Fruit fly (Drosophila melanogaster) whole organism, prepupa: ENCODE measurements around the gene CG7556.

Experiments used
- CG10631 ChIP-seq: fragments of 200-800 bp; sonication (Bioruptor generic); optimal IDR thresholded peaks from 2 replicates; lab custom pipeline; 2016; ENCODE audit warnings: missing biosample characterization, missing genetic modification characterization
- CG10669 ChIP-seq: fragments of 200-800 bp; sonication (Bioruptor generic); optimal IDR thresholded peaks from 3 replicates; lab custom pipeline; 2018; ENCODE audit warnings: missing biosample characterization, mild to moderate bottlenecking, missing genetic modification characterization, moderate library complexity
- CG11902 ChIP-seq: fragments of 200-800 bp; sonication (Bioruptor generic); optimal IDR thresholded peaks from 3 replicates; lab custom pipeline; 2016; ENCODE audit warnings: missing biosample characterization, missing genetic modification characterization
- CG15336 ChIP-seq: fragments of 200-800 bp; sonication (Bioruptor generic); IDR thresholded peaks from 2 replicates; pipeline ENCODE4 v1.3.6; 2022; ENCODE audit warnings: missing biosample characterization, missing genetic modification characterization
- CG1621 ChIP-seq: fragments of 200-800 bp; sonication (Bioruptor generic); optimal IDR thresholded peaks from 3 replicates; lab custom pipeline; 2018; ENCODE audit warnings: missing biosample characterization, mild to moderate bottlenecking, missing genetic modification characterization
- CG16779 ChIP-seq: fragments of 200-800 bp; sonication (Bioruptor generic); optimal IDR thresholded peaks from 3 replicates; lab custom pipeline; 2017; ENCODE audit warnings: missing biosample characterization, mild to moderate bottlenecking, missing genetic modification characterization
- CG31627 ChIP-seq: fragments of 200-800 bp; sonication (Bioruptor generic); optimal IDR thresholded peaks from 3 replicates; lab custom pipeline; 2016; ENCODE audit warnings: missing biosample characterization, missing genetic modification characterization
- CG32006 ChIP-seq: fragments of 200-800 bp; sonication (Bioruptor generic); optimal IDR thresholded peaks from 3 replicates; lab custom pipeline; 2017; ENCODE audit warnings: missing biosample characterization, mild to moderate bottlenecking, missing genetic modification characterization
- CG34406 ChIP-seq: fragments of 200-800 bp; sonication (Bioruptor generic); optimal IDR thresholded peaks from 3 replicates; lab custom pipeline; 2016; ENCODE audit warnings: missing biosample characterization, missing genetic modification characterization
- CG3919 ChIP-seq: fragments of 200-800 bp; sonication (Bioruptor generic); optimal IDR thresholded peaks from 3 replicates; lab custom pipeline; 2016; ENCODE audit warnings: missing biosample characterization, missing genetic modification characterization
- CG4318 ChIP-seq: fragments of 200-800 bp; sonication (Bioruptor generic); optimal IDR thresholded peaks from 3 replicates; lab custom pipeline; 2017; ENCODE audit warnings: missing biosample characterization, mild to moderate bottlenecking, missing genetic modification characterization
- CG6163 ChIP-seq: fragments of 200-800 bp; sonication (Bioruptor generic); IDR thresholded peaks from 3 replicates; pipeline ENCODE4 v1.3.6; 2022; ENCODE audit warnings: missing biosample characterization, missing genetic modification characterization
- CG6276 ChIP-seq: fragments of 200-800 bp; sonication (Bioruptor generic); optimal IDR thresholded peaks from 2 replicates; lab custom pipeline; 2017; ENCODE audit warnings: missing biosample characterization, mild to moderate bottlenecking, missing genetic modification characterization
- CG6792 ChIP-seq: fragments of 200-800 bp; sonication (Bioruptor generic); optimal IDR thresholded peaks from 3 replicates; lab custom pipeline; 2016; ENCODE audit warnings: missing biosample characterization, missing genetic modification characterization
- CG6854 ChIP-seq: fragments of 200-800 bp; sonication (Bioruptor generic); optimal IDR thresholded peaks from 2 replicates; lab custom pipeline; 2017; ENCODE audit warnings: missing biosample characterization, mild to moderate bottlenecking, missing genetic modification characterization
- CG8119 ChIP-seq: fragments of 200-800 bp; sonication (Bioruptor generic); IDR thresholded peaks from 3 replicates; pipeline ENCODE4 v1.3.6; 2022; ENCODE audit warnings: missing biosample characterization, missing genetic modification characterization
- CG8319 ChIP-seq: fragments of 200-800 bp; sonication (Bioruptor generic); optimal IDR thresholded peaks from 3 replicates; lab custom pipeline; 2016; ENCODE audit warnings: missing biosample characterization, missing genetic modification characterization
- CG8632 ChIP-seq: fragments of 200-800 bp; sonication (Bioruptor generic); optimal IDR thresholded peaks from 3 replicates; lab custom pipeline; 2016; ENCODE audit warnings: missing biosample characterization, missing genetic modification characterization
- CG9139 ChIP-seq: fragments of 200-800 bp; sonication (Bioruptor generic); optimal IDR thresholded peaks from 3 replicates; lab custom pipeline; 2017; ENCODE audit warnings: missing biosample characterization, mild to moderate bottlenecking, missing genetic modification characterization
- Eip75B ChIP-seq: fragments of 200-800 bp; sonication (Bioruptor generic); optimal IDR thresholded peaks from 3 replicates; lab custom pipeline; 2016; ENCODE audit warnings: missing biosample characterization, missing genetic modification characterization
- Eip78C ChIP-seq: fragments of 200-800 bp; sonication (Bioruptor generic); peaks from one replicate; lab custom pipeline; 2016; ENCODE audit warnings: missing biosample characterization, missing genetic modification characterization
- Ets21C ChIP-seq: fragments of 200-800 bp; sonication (Bioruptor generic); optimal IDR thresholded peaks from 3 replicates; lab custom pipeline; 2016; ENCODE audit warnings: missing biosample characterization, missing genetic modification characterization
- Hr38 ChIP-seq: sonication (Bioruptor generic); optimal IDR thresholded peaks from 2 replicates; lab custom pipeline; 2016; ENCODE audit warnings: missing biosample characterization, missing genetic modification characterization
- Hr39 ChIP-seq: fragments of 200-800 bp; sonication (Bioruptor generic); optimal IDR thresholded peaks from 2 replicates; lab custom pipeline; 2016; ENCODE audit warnings: missing biosample characterization, missing genetic modification characterization
- Hr4 ChIP-seq: fragments of 200-800 bp; sonication (Bioruptor generic); optimal IDR thresholded peaks from 3 replicates; lab custom pipeline; 2016; ENCODE audit warnings: missing biosample characterization, missing genetic modification characterization
- Lpt ChIP-seq: fragments of 200-800 bp; sonication (Bioruptor generic); optimal IDR thresholded peaks from 3 replicates; lab custom pipeline; 2016; ENCODE audit warnings: missing biosample characterization, missing genetic modification characterization
- OdsH ChIP-seq: fragments of 200-800 bp; sonication (Bioruptor generic); optimal IDR thresholded peaks from 3 replicates; lab custom pipeline; 2016; ENCODE audit warnings: missing biosample characterization, missing genetic modification characterization
- Sox102F ChIP-seq: fragments of 200-800 bp; sonication (Bioruptor generic); optimal IDR thresholded peaks from 2 replicates; lab custom pipeline; 2016; ENCODE audit warnings: missing biosample characterization, mild to moderate bottlenecking, missing genetic modification characterization
- Sox14 ChIP-seq: fragments of 200-800 bp; sonication (Bioruptor generic); optimal IDR thresholded peaks from 3 replicates; lab custom pipeline; 2016; ENCODE audit warnings: missing biosample characterization, missing genetic modification characterization
- Sox15 ChIP-seq: fragments of 200-800 bp; sonication (Bioruptor generic); optimal IDR thresholded peaks from 3 replicates; lab custom pipeline; 2016; ENCODE audit warnings: missing biosample characterization, missing genetic modification characterization
- achi ChIP-seq: fragments of 200-800 bp; sonication (Bioruptor generic); optimal IDR thresholded peaks from 3 replicates; lab custom pipeline; 2016; ENCODE audit warnings: missing biosample characterization, missing genetic modification characterization
- acj6 ChIP-seq: fragments of 200-800 bp; sonication (Bioruptor generic); optimal IDR thresholded peaks from 3 replicates; lab custom pipeline; 2016; ENCODE audit warnings: missing biosample characterization, missing genetic modification characterization
- cyc ChIP-seq: fragments of 200-800 bp; sonication (Bioruptor generic); optimal IDR thresholded peaks from 3 replicates; lab custom pipeline; 2016; ENCODE audit warnings: missing biosample characterization, missing genetic modification characterization
- dac ChIP-seq: fragments of 200-800 bp; sonication (Bioruptor generic); optimal IDR thresholded peaks from 2 replicates; lab custom pipeline; 2017; ENCODE audit warnings: missing biosample characterization, mild to moderate bottlenecking, missing genetic modification characterization
- dsx ChIP-seq: fragments of 200-800 bp; optimal IDR thresholded peaks from 3 replicates; lab custom pipeline; 2019; ENCODE audit warnings: missing biosample characterization, mild to moderate bottlenecking, missing genetic modification characterization, moderate library complexity; ENCODE audit not compliant: poor library complexity, severe bottlenecking
- eg ChIP-seq: fragments of 200-800 bp; sonication (Bioruptor generic); IDR thresholded peaks from 3 replicates; pipeline ENCODE4 v1.3.6; 2022; ENCODE audit warnings: missing biosample characterization, missing genetic modification characterization
- esn ChIP-seq: fragments of 200-800 bp; sonication (Bioruptor generic); optimal IDR thresholded peaks from 2 replicates; lab custom pipeline; 2016; ENCODE audit warnings: missing biosample characterization, mild to moderate bottlenecking, missing genetic modification characterization, moderate library complexity
- fd59A ChIP-seq: fragments of 200-800 bp; sonication (Bioruptor generic); optimal IDR thresholded peaks from 2 replicates; lab custom pipeline; 2017; ENCODE audit warnings: missing biosample characterization, mild to moderate bottlenecking, missing genetic modification characterization, missing genetic modification reagents
- fd85E ChIP-seq: fragments of 200-800 bp; sonication (Bioruptor generic); optimal IDR thresholded peaks from 3 replicates; lab custom pipeline; 2016; ENCODE audit warnings: missing biosample characterization, missing genetic modification characterization
- fkh ChIP-seq: fragments of 200-800 bp; sonication (Bioruptor generic); optimal IDR thresholded peaks from 3 replicates; lab custom pipeline; 2017; ENCODE audit warnings: missing biosample characterization, mild to moderate bottlenecking, missing genetic modification characterization, moderate library complexity
- lz ChIP-seq: fragments of 200-800 bp; sonication (Bioruptor generic); optimal IDR thresholded peaks from 3 replicates; lab custom pipeline; 2016; ENCODE audit warnings: missing biosample characterization, missing genetic modification characterization
- net ChIP-seq: fragments of 200-800 bp; sonication (Bioruptor generic); optimal IDR thresholded peaks from 3 replicates; lab custom pipeline; 2016; ENCODE audit warnings: missing biosample characterization, missing genetic modification characterization
- salr ChIP-seq, 2 experiments: fragments of 200-800 bp; sonication (Bioruptor generic); optimal IDR thresholded peaks; 3 replicates each; lab custom pipeline; 2016 to 2018; ENCODE audit warnings: missing biosample characterization in 2 of 2, missing genetic modification characterization in 2 of 2, mild to moderate bottlenecking in 1 of 2
- spab ChIP-seq: fragments of 200-800 bp; sonication (Bioruptor generic); optimal IDR thresholded peaks from 2 replicates; lab custom pipeline; 2017; ENCODE audit warnings: missing biosample characterization, mild to moderate bottlenecking, missing genetic modification characterization, missing genetic modification reagents
- ss ChIP-seq, 2 experiments: fragments of 200-800 bp; sonication (Bioruptor generic); optimal IDR thresholded peaks; 2 replicates in 1 of 2; 3 replicates in 1 of 2; lab custom pipeline; 2017 to 2018; ENCODE audit warnings: mild to moderate bottlenecking in 2 of 2, missing biosample characterization in 2 of 2, missing genetic modification characterization in 2 of 2, moderate library complexity in 1 of 2
- svp ChIP-seq: fragments of 200-800 bp; sonication (Bioruptor generic); peaks from one replicate; lab custom pipeline; 2016; ENCODE audit warnings: missing biosample characterization, missing genetic modification characterization
- topi ChIP-seq: fragments of 200-800 bp; sonication (Bioruptor generic); optimal IDR thresholded peaks from 3 replicates; lab custom pipeline; 2016; ENCODE audit warnings: missing biosample characterization, missing genetic modification characterization
- vri ChIP-seq: fragments of 200-800 bp; sonication (Bioruptor generic); optimal IDR thresholded peaks from 3 replicates; lab custom pipeline; 2016; ENCODE audit warnings: missing biosample characterization, mild to moderate bottlenecking, missing genetic modification characterization

CG7556 gene

DNA sequence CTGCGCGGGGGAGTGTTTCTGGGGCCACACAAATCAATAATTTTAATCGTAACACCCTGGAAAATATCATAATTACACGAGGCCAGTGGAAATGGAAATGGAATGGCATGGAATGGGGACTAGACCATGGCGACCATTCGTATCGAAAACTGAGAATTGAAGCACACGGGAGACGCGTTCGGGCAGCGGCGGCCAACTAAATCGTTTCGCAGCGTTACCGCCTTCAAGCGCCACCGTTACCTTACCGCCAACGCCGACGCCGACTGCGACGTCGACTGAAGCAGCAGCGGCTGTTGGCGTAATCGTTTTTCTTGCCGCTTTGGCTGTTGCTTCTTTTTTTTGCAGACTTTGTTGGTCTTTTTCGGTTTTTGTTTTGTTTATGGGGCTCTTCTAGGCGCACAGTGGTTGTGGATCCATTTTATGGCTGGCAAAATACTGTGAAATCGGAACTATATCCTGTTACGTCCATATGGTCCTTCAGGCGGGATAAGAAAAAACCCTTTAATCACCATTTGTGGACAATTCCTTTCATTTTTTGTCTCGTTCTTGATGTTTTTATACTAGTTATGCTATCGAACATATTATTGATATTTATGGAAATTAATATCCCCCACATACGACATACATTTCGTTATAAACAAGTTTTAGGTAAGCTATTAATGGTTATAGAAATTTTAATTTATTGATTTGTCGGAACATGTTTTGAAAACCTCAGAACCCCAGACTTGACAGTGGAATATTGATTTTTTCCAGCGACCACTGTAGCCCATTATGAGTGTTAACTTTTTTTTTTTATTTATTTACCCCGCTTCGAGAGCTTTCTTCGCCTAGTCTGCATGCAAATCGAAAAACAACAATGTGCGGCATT lies 14.3 kb downstream of the CG7556 start (continued):
- TF ChIP-seq CG10669 (GFP tag; lab: Kevin White, UChicago), result peak; percentile 18
- no peak for TF ChIP-seq Ets21C (GFP tag; lab: Kevin White, UChicago)
- TF ChIP-seq fd85E, result no peak
- no peak for TF ChIP-seq CG6854 (GFP tag; lab: Kevin White, UChicago)
- TF ChIP-seq spab, result peak; percentile 45
- TF ChIP-seq fkh (GFP tag; lab: Kevin White, UChicago), result no peak
- no peak for TF ChIP-seq OdsH (GFP tag; lab: Kevin White, UChicago)
- TF ChIP-seq eg (GFP tag; lab: Robert Waterston, UW), result peak; percentile 67
- TF ChIP-seq ss (GFP tag; optimal IDR thresholded peaks at IDR 0.05; lab: Kevin White, UChicago), result peak; percentile 70 to 73
- no peak for TF ChIP-seq achi
- no peak for TF ChIP-seq CG10631
- TF ChIP-seq CG8319, result no peak
- no peak for TF ChIP-seq CG3919
- TF ChIP-seq Lpt (GFP tag; lab: Kevin White, UChicago), result no peak
- TF ChIP-seq topi (GFP tag; lab: Kevin White, UChicago), result peak; percentile 15
- TF ChIP-seq CG32006 (GFP tag; lab: Kevin White, UChicago), result peak; percentile 54
- TF ChIP-seq CG1621, result peak; percentile 59
- TF ChIP-seq Eip75B (GFP tag; lab: Kevin White, UChicago), result no peak
- TF ChIP-seq CG6792 (GFP tag; lab: Kevin White, UChicago), result no peak
- TF ChIP-seq cyc (GFP tag; lab: Kevin White, UChicago), result no peak
- no peak for TF ChIP-seq CG11902

dm6 chrX:19164726-19165125 lies 14.9 kb downstream of the CG7556 start:
- TF ChIP-seq topi (GFP tag; lab: Kevin White, UChicago) (peak; percentile 62), Sox102F (peak; percentile 68), OdsH (GFP tag; lab: Kevin White, UChicago) (peak; percentile 48), svp (GFP tag; lab: Kevin White, UChicago) (peak; percentile 88), net (peak; percentile 22), Hr39 (GFP tag; lab: Kevin White, UChicago) (peak; percentile 73), Eip78C (GFP tag; lab: Kevin White, UChicago) (peak; percentile 80), eg (GFP tag; lab: Robert Waterston, UW) (no peak), Ets21C (GFP tag; lab: Kevin White, UChicago) (peak; percentile 65), salr (GFP tag; optimal IDR thresholded peaks at IDR 0.05; lab: Kevin White, UChicago) (no peak), esn (GFP tag; lab: Kevin White, UChicago) (peak; percentile 79), ss (GFP tag; optimal IDR thresholded peaks at IDR 0.05; lab: Kevin White, UChicago) (no peak), dac (GFP tag; lab: Kevin White, UChicago) (no peak), vri (peak; percentile 58), Sox15 (GFP tag; lab: Kevin White, UChicago) (peak; percentile 45), CG8632 (GFP tag; lab: Kevin White, UChicago) (peak; percentile 27), CG15336 (GFP tag; lab: Robert Waterston, UW) (no peak), lz (GFP tag; lab: Kevin White, UChicago) (peak; percentile 75), CG3919 (no peak), CG4318 (peak; percentile 19), CG8119 (no peak), Eip75B (GFP tag; lab: Kevin White, UChicago) (peak; percentile 40), Sox14 (GFP tag; lab: Kevin White, UChicago) (peak; percentile 49), CG32006 (GFP tag; lab: Kevin White, UChicago) (peak; percentile 41), fd59A (GFP tag; lab: Kevin White, UChicago) (no peak), CG6163 (GFP tag; lab: Robert Waterston, UW) (no peak), CG9139 (GFP tag; lab: Kevin White, UChicago) (no peak), fd85E (no peak), CG31627 (GFP tag; lab: Kevin White, UChicago) (peak; percentile 80), Hr4 (GFP tag; lab: Kevin White, UChicago) (peak; percentile 39), Hr38 (GFP tag; lab: Kevin White, UChicago) (no peak), CG16779 (tag; lab: Kevin White, UChicago) (no peak), CG6276 (GFP tag; lab: Kevin White, UChicago) (no peak), acj6 (peak; percentile 47), CG34406 (peak; percentile 55), CG6792 (GFP tag; lab: Kevin White, UChicago) (peak; percentile 53), dsx (GFP tag; lab: Kevin White, UChicago) (no peak), achi (peak; percentile 24)
